Worm (Caenorhabditis elegans) whole organism, early embryonic: ENCODE measurements around the gene pcca-1.

Experiments used
- B0310.2 ChIP-seq: sonication (generic microtip); optimal IDR thresholded peaks from 2 replicates; lab custom pipeline; 2016; ENCODE audit warnings: mild to moderate bottlenecking, missing genetic modification characterization, missing compliant biosample characterization
- F13C5.2 ChIP-seq: sonication (generic microtip); optimal IDR thresholded peaks from 2 replicates; lab custom pipeline; 2017; ENCODE audit warnings: mild to moderate bottlenecking, missing genetic modification characterization, inconsistent platforms, missing compliant biosample characterization
- aly-1 ChIP-seq: sonication (generic microtip); optimal IDR thresholded peaks from 2 replicates; lab custom pipeline; 2016; ENCODE audit warnings: missing genetic modification characterization, missing compliant biosample characterization
- ama-1 ChIP-seq: fragments of 150-350 bp; optimal IDR thresholded peaks from 2 replicates; lab custom pipeline; 2014
- ceh-13 ChIP-seq: fragments of 200-800 bp; sonication (Bioruptor generic); optimal IDR thresholded peaks from 2 replicates; lab custom pipeline; 2018; ENCODE audit warnings: mild to moderate bottlenecking, missing genetic modification characterization, missing compliant biosample characterization
- ceh-36 ChIP-seq: sonication (generic microtip); optimal IDR thresholded peaks from 2 replicates; lab custom pipeline; 2016; ENCODE audit warnings: missing genetic modification characterization, inconsistent platforms, missing compliant biosample characterization
- ets-7 ChIP-seq: sonication (generic microtip); optimal IDR thresholded peaks from 2 replicates; lab custom pipeline; 2016; ENCODE audit warnings: missing genotype, missing genetic modification characterization, missing compliant biosample characterization
- flt-1 ChIP-seq: fragments of 200-800 bp; sonication (Bioruptor generic); IDR thresholded peaks from 2 replicates; pipeline ENCODE4 v1.3.6; 2022; ENCODE audit warnings: missing genetic modification characterization, missing compliant biosample characterization
- hnd-1 ChIP-seq: sonication (generic microtip); optimal IDR thresholded peaks from 2 replicates; lab custom pipeline; 2016; ENCODE audit warnings: missing genetic modification characterization, missing compliant biosample characterization
- pes-1 ChIP-seq: fragments of 200-800 bp; sonication (Bioruptor generic); IDR thresholded peaks from 2 replicates; pipeline ENCODE4 v1.3.6; 2022; ENCODE audit warnings: missing genetic modification reagents, missing genetic modification characterization, missing compliant biosample characterization
- tbx-11 ChIP-seq: fragments of 200-800 bp; sonication (Bioruptor generic); IDR thresholded peaks from 2 replicates; pipeline ENCODE4 v1.3.6; 2022; ENCODE audit warnings: missing genetic modification characterization, missing compliant biosample characterization
- tbx-37 ChIP-seq: fragments of 200-800 bp; sonication (Bioruptor generic); conservative IDR thresholded peaks from 2 replicates; pipeline ENCODE4 v1.3.6; 2022; ENCODE audit warnings: missing genetic modification reagents, missing genetic modification characterization, missing compliant biosample characterization
- tra-4 ChIP-seq: sonication (generic microtip); optimal IDR thresholded peaks from 2 replicates; lab custom pipeline; 2017; ENCODE audit warnings: missing genetic modification characterization, missing compliant biosample characterization

DNA sequence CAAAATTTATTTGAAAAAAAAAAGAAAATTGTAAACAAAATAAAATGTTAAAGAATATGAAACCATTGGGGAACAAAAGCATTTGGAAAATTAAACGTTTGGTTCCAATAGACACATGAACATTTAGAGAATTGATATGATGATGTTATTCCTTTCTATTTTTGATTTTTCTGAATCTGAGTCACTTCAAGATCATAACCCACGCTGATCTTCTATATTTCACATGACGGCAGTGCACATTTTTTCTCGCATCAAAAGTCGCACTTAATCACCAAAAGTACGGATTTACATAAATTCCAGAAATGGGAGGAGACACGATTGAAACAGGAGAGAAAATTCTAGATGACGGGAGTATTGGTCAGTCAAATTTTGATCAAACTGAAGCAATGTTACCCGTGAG is 11.9 kb upstream of the pcca-1 start, which contains the start of gene F27D9.2:
- TF ChIP-seq ama-1 (lab: Kevin White, UChicago) (no peak), flt-1 (GFP tag; lab: Robert Waterston, UW) (no peak), F13C5.2 (tag; lab: Kevin White, UChicago) (no peak), tbx-37 (GFP tag; lab: Robert Waterston, UW) (no peak), aly-1 (tag; lab: Kevin White, UChicago) (no peak), ceh-13 (GFP tag; lab: Kevin White, UChicago) (no peak), pes-1 (GFP tag; lab: Robert Waterston, UW) (no peak), hnd-1 (no peak), ceh-36 (no peak), B0310.2 (tag; lab: Kevin White, UChicago) (no peak), ets-7 (tag; lab: Kevin White, UChicago) (no peak), tra-4 (tag; lab: Kevin White, UChicago) (no peak), tbx-11 (no peak)
